Fruit fly (Drosophila melanogaster): Measurements from ENCODE around the gene CG32277.

The CG32277 gene

dm6 chr3L:3164951-3165350, 40.3 kb downstream of the CG32277 start, which contains the start of gene CG32280 (continued):
- TF ChIP-seq mld (GFP tag; IDR thresholded peaks at IDR 0.05; ENCODE audit: partially characterized antibody) (peak; percentile 73; the same call in 1 of the 3 replicates), ap (GFP tag; IDR thresholded peaks at IDR 0.05) (no peak), otp (GFP tag; IDR thresholded peaks at IDR 0.05) (no peak), her (GFP tag; optimal IDR thresholded peaks at IDR 0.05) (peak; percentile 37), CG10462 (GFP tag; optimal IDR thresholded peaks at IDR 0.05) (no peak), row (GFP tag; IDR thresholded peaks at IDR 0.05) (peak; percentile 62), BtbVII (GFP tag; optimal IDR thresholded peaks at IDR 0.05) (no peak), CG14441 (GFP tag; IDR thresholded peaks at IDR 0.05) (peak; percentile 46; the same call in 1 of the 2 replicates), Hmx (GFP tag; optimal IDR thresholded peaks at IDR 0.05) (no peak), CG17361 (GFP tag; IDR thresholded peaks at IDR 0.05) (0 out of 3 replicates have a peak, but pooled peaks have one; percentile 12), jumu (GFP tag; optimal IDR thresholded peaks at IDR 0.05) (peak; percentile 21), ato (GFP tag; IDR thresholded peaks at IDR 0.05; ENCODE audit: partially characterized antibody) (peak; percentile 85), dm (GFP tag; optimal IDR thresholded peaks at IDR 0.05) (peak; percentile 26), CG12659 (GFP tag; optimal IDR thresholded peaks at IDR 0.05) (peak; percentile 65), phol (tag; optimal IDR thresholded peaks at IDR 0.05) (peak; percentile 29), CG16863 (GFP tag; optimal IDR thresholded peaks at IDR 0.05) (no peak), Deaf1 (tag; optimal IDR thresholded peaks at IDR 0.05) (no peak), stwl (tag; optimal IDR thresholded peaks at IDR 0.05) (peak; percentile 65), dmrt11E (tag; optimal IDR thresholded peaks at IDR 0.05) (no peak), CG9609 (GFP tag; optimal IDR thresholded peaks at IDR 0.05) (peak; percentile 20), Med (GFP tag) (peak; percentile 87), E2f1 (GFP tag; IDR thresholded peaks at IDR 0.05) (no peak), cad (GFP tag; optimal IDR thresholded peaks at IDR 0.05) (no peak), ttk (GFP tag; IDR thresholded peaks at IDR 0.05) (0 out of 2 replicates have a peak, but pooled peaks have one; percentile 7), Mad (GFP tag; optimal IDR thresholded peaks at IDR 0.05) (peak; percentile 10), pfk (GFP tag; optimal IDR thresholded peaks at IDR 0.05) (peak; percentile 69), Dp (GFP tag; optimal IDR thresholded peaks at IDR 0.05) (peak; percentile 28), az2 (GFP tag; optimal IDR thresholded peaks at IDR 0.05) (peak; percentile 1), CG16813 (GFP tag; IDR thresholded peaks at IDR 0.05; ENCODE audit: partially characterized antibody) (peak; percentile 82), NFAT (GFP tag; IDR thresholded peaks at IDR 0.05) (peak; percentile 40; the same call in 1 of the 2 replicates), tap (tag; optimal IDR thresholded peaks at IDR 0.05) (no peak), HmgZ (tag; optimal IDR thresholded peaks at IDR 0.05) (peak; percentile 59), HLHmδ (GFP tag; optimal IDR thresholded peaks at IDR 0.05) (peak; percentile 69), pros (GFP tag; optimal IDR thresholded peaks at IDR 0.05) (no peak), dysf (GFP tag; IDR thresholded peaks at IDR 0.05) (peak; percentile 35; the same call in 1 of the 3 replicates), zen2 (GFP tag; IDR thresholded peaks at IDR 0.05; ENCODE audit: partially characterized antibody) (peak; percentile 92), D19B (GFP tag; optimal IDR thresholded peaks at IDR 0.05) (peak; percentile 22), CG9932 (GFP tag; IDR thresholded peaks at IDR 0.05) (peak; percentile 63), Poxn (GFP tag; IDR thresholded peaks at IDR 0.05) (no peak), CG2199 (GFP tag; IDR thresholded peaks at IDR 0.05) (0 out of 3 replicates have a peak, but pooled peaks have one; percentile 6), chm (GFP tag; IDR thresholded peaks at IDR 0.05) (peak; percentile 40; the same call in 1 of the 2 replicates), Antp (GFP tag; optimal IDR thresholded peaks at IDR 0.05) (peak; percentile 35), CG33557 (GFP tag; optimal IDR thresholded peaks at IDR 0.05) (no peak), CG6813 (GFP tag; optimal IDR thresholded peaks at IDR 0.05) (peak; percentile 29), trem (tag; optimal IDR thresholded peaks at IDR 0.05) (peak; percentile 59), CG6272 (GFP tag; IDR thresholded peaks at IDR 0.05) (0 out of 2 replicates have a peak, but pooled peaks have one; percentile 36), CG15696 (tag; optimal IDR thresholded peaks at IDR 0.05) (no peak), grau (tag; optimal IDR thresholded peaks at IDR 0.05) (peak; percentile 30), NC2β (GFP tag; optimal IDR thresholded peaks at IDR 0.05) (peak; percentile 33), BEAF-32 (GFP tag; optimal IDR thresholded peaks at IDR 0.05) (peak; percentile 85)

All from whole organism, embryonic.